Worm (Caenorhabditis elegans): ENCODE results near the gene Y46G5A.23.

DNA sequence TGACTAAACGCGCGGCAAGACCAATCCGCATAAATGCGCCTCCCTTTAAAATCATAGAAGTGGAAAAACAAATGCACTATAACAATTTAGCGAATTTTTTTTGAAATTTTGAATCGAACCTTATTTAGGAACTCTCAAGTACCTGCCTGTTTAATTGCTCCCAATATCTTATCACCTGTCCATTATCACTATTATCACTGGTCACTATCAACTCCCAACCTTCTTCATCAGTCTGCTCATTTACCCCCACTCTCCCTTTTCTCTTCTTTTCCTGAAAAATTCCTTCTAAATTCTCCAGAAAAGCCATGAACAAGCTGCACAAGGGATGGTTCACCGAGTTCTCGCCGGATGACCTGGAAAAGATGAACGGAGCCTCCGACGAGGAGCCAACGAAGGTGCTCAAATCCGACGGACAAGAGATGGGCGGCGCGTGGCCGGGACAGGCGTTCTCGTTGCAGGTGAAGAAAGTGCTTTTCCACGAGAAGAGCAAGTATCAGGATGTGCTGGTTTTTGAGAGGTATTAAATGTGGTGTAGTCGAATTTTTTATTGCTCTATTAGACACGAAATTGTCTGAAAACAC, 22.1 kb downstream of the Y46G5A.23 start, which contains the start of gene spds-1:
- TF ChIP-seq elt-3 (tag; optimal IDR thresholded peaks at IDR 0.05) (no peak), nhr-237 (tag; optimal IDR thresholded peaks at IDR 0.05) (no peak), ztf-11 (tag; optimal IDR thresholded peaks at IDR 0.05) (no peak), snpc-4 (tag; optimal IDR thresholded peaks at IDR 0.05) (no peak), pha-4 (tag; optimal IDR thresholded peaks at IDR 0.05) (no peak), unc-62 (GFP tag; optimal IDR thresholded peaks at IDR 0.05) (no peak)
